Fruit fly (Drosophila melanogaster) S2 (cell line): ENCODE measurements around the gene sim.

ENCODE experiments used
- CG8478 ChIP-seq: fragments of >200 bp; optimal IDR thresholded peaks from 2 replicates; lab custom pipeline; 2018
- CTCF ChIP-seq, 2 experiments: fragments of >200 bp; optimal IDR thresholded peaks; 2 replicates each; lab custom pipeline; 2018

DNA sequence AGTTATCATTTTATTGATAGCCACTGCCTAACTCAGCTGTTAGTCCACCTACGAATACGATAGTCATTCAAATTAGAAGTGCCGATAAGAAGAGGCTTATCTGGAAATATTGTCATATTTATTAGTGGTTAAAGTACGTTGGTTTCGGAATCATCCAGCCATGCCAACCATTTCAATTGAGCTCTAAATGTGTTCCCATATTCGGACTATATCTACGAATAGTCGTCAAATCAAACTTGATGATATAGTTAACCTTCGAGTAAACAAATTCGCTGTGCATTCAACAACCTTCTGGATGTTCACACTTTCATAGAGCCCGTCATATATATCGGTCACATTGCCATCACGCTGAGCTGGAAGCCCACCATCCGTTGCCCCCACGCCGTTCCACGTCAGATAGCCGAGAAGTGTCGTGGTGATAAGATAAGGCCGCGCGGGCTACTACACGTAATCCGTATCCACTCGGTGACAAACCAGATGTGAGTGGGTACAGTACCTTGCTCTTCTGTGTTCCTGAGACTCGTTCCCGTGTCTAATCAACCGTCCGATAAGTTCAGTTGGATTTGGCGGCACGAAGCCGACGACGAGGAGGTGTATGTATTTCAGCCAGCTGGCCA is 39.2 kb upstream of the sim start:
- TF ChIP-seq CTCF (optimal IDR thresholded peaks at IDR 0.05; lab: Kevin White, UChicago) (no peak), CG8478 (no peak)
